Fruit fly (Drosophila melanogaster) whole organism, adult: ENCODE measurements around the gene eIF5B.

Experiments
- CG12768 ChIP-seq: fragments of 200-800 bp; sonication (Bioruptor generic); optimal IDR thresholded peaks from 2 replicates; lab custom pipeline; 2017; ENCODE audit warnings: missing biosample characterization, missing genetic modification characterization, mild to moderate bottlenecking, moderate library complexity, missing genetic modification reagents
- CG14711 ChIP-seq: fragments of 200-800 bp; sonication (Bioruptor generic); optimal IDR thresholded peaks from 2 replicates; lab custom pipeline; 2018; ENCODE audit warnings: missing biosample characterization, mild to moderate bottlenecking, missing genetic modification characterization, moderate library complexity
- CG5204 ChIP-seq: fragments of 200-800 bp; sonication (Bioruptor generic); optimal IDR thresholded peaks from 2 replicates; lab custom pipeline; 2016; ENCODE audit warnings: missing biosample characterization, missing genetic modification characterization
- Clk ChIP-seq: fragments of 200-800 bp; sonication (Bioruptor generic); optimal IDR thresholded peaks from 2 replicates; lab custom pipeline; 2017; ENCODE audit warnings: missing biosample characterization, missing genetic modification characterization
- bab1 ChIP-seq: fragments of 200-800 bp; sonication (Bioruptor generic); optimal IDR thresholded peaks from 3 replicates; lab custom pipeline; 2019; ENCODE audit warnings: missing biosample characterization, mild to moderate bottlenecking, missing genetic modification characterization, moderate library complexity
- kay ChIP-seq: fragments of 200-800 bp; sonication (Bioruptor generic); peaks from one replicate; lab custom pipeline; 2016; ENCODE audit warnings: missing biosample characterization, missing genetic modification characterization, borderline replicate concordance
- toe ChIP-seq: fragments of 200-800 bp; sonication (Bioruptor generic); optimal IDR thresholded peaks from 2 replicates; lab custom pipeline; 2016; ENCODE audit warnings: missing biosample characterization, missing genetic modification characterization

DNA sequence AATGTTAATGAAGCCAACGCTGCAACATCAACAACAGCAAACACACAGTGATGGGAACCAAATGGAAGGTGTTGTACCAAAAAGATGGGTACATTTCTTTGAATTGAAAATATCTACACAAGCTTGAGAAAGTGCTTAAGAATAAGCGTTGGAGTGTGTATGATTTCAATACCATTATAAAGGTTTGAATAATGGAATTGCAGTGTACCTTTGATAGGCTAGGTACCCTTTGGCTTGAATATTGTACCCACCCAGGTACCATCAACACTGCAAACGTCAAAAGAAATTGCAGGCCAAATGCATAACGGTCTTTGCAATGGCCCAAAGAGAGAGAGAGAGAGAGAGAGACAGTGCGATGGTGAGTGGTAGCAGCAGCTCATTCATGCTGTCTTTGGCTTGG lies 8.1 kb downstream of the eIF5B start:
- TF ChIP-seq kay (GFP tag; lab: Kevin White, UChicago) (no peak), CG14711 (no peak), toe (no peak), CG12768 (GFP tag; lab: Kevin White, UChicago) (no peak), Clk (GFP tag; lab: Kevin White, UChicago) (no peak), bab1 (GFP tag; lab: Kevin White, UChicago) (no peak), CG5204 (no peak)
